Fruit fly (Drosophila melanogaster) whole organism, embryonic: ENCODE measurements around the gene CG15142.

Source experiments
- Abd-B ChIP-seq: fragments of 200-800 bp; sonication (Bioruptor generic); optimal IDR thresholded peaks from 2 replicates; lab custom pipeline; 2018; ENCODE audit warnings: missing biosample characterization, mild to moderate bottlenecking, missing genetic modification characterization, moderate library complexity
- BEAF-32 ChIP-seq: fragments of 200-800 bp; sonication (Bioruptor generic); optimal IDR thresholded peaks from 3 replicates; lab custom pipeline; 2017; ENCODE audit warnings: missing biosample characterization, missing genetic modification characterization, mild to moderate bottlenecking, moderate library complexity, missing genetic modification reagents
- Bdp1 ChIP-seq: fragments of 200-800 bp; sonication (Bioruptor generic); optimal IDR thresholded peaks from 3 replicates; lab custom pipeline; 2016; ENCODE audit warnings: missing biosample characterization, missing genetic modification characterization
- CG11696 ChIP-seq: fragments of 200-800 bp; sonication (Bioruptor generic); IDR thresholded peaks from 2 replicates; pipeline ENCODE4 v1.3.6; 2022; ENCODE audit warnings: missing biosample characterization, missing genetic modification characterization
- CG13894 ChIP-seq: fragments of 200-800 bp; sonication (Bioruptor generic); optimal IDR thresholded peaks from 3 replicates; lab custom pipeline; 2018; ENCODE audit warnings: missing biosample characterization, mild to moderate bottlenecking, missing genetic modification characterization, moderate library complexity
- CG1529 ChIP-seq: fragments of 200-800 bp; sonication (Bioruptor generic); optimal IDR thresholded peaks from 3 replicates; lab custom pipeline; 2018; ENCODE audit warnings: missing biosample characterization, missing genetic modification characterization
- CG1602 ChIP-seq: fragments of 200-800 bp; sonication (Bioruptor generic); optimal IDR thresholded peaks from 3 replicates; lab custom pipeline; 2016; ENCODE audit warnings: missing biosample characterization, missing genetic modification characterization
- CG17359 ChIP-seq: fragments of 200-800 bp; sonication (Bioruptor generic); optimal IDR thresholded peaks from 3 replicates; lab custom pipeline; 2018; ENCODE audit warnings: missing biosample characterization, mild to moderate bottlenecking, missing genetic modification characterization, moderate library complexity
- CG17361 ChIP-seq: fragments of 200-800 bp; sonication (Bioruptor generic); IDR thresholded peaks from 3 replicates; pipeline ENCODE4 v1.3.6; 2022; ENCODE audit warnings: missing biosample characterization, missing genetic modification characterization
- CG17612 ChIP-seq: fragments of 200-800 bp; sonication (Bioruptor generic); IDR thresholded peaks from 2 replicates; pipeline ENCODE4 v1.3.6; 2022; ENCODE audit warnings: missing biosample characterization, missing genetic modification characterization
- CG18011 ChIP-seq: fragments of 200-800 bp; sonication (Bioruptor generic); optimal IDR thresholded peaks from 2 replicates; lab custom pipeline; 2017; ENCODE audit warnings: missing biosample characterization, missing genetic modification characterization, mild to moderate bottlenecking, moderate library complexity, missing genotype
- CG18262 ChIP-seq: fragments of 200-800 bp; optimal IDR thresholded peaks from 3 replicates; lab custom pipeline; 2019; ENCODE audit warnings: missing biosample characterization, mild to moderate bottlenecking, missing genetic modification characterization, moderate library complexity
- CG2678 ChIP-seq: fragments of 200-800 bp; sonication (Bioruptor generic); optimal IDR thresholded peaks from 3 replicates; lab custom pipeline; 2019; ENCODE audit warnings: missing biosample characterization, mild to moderate bottlenecking, missing genetic modification characterization, moderate library complexity
- CG30403 ChIP-seq: fragments of 200-800 bp; sonication (Bioruptor generic); optimal IDR thresholded peaks from 3 replicates; lab custom pipeline; 2016; ENCODE audit warnings: missing biosample characterization, missing genetic modification characterization
- CG31224 ChIP-seq: fragments of 200-800 bp; sonication (Bioruptor generic); IDR thresholded peaks from 2 replicates; pipeline ENCODE4 v1.3.6; 2022; ENCODE audit warnings: missing biosample characterization, missing genetic modification characterization
- CG31365 ChIP-seq: fragments of 200-800 bp; sonication (Bioruptor generic); optimal IDR thresholded peaks from 2 replicates; lab custom pipeline; 2018; ENCODE audit warnings: missing biosample characterization, mild to moderate bottlenecking, missing genetic modification characterization
- CG32772 ChIP-seq: fragments of 200-800 bp; sonication (Bioruptor generic); IDR thresholded peaks from 2 replicates; pipeline ENCODE4 v1.3.6; 2022; ENCODE audit warnings: missing biosample characterization, missing genetic modification characterization
- CG3281 ChIP-seq: fragments of 200-800 bp; sonication (Bioruptor generic); optimal IDR thresholded peaks from 3 replicates; lab custom pipeline; 2017; ENCODE audit warnings: missing biosample characterization, mild to moderate bottlenecking, missing genetic modification characterization
- CG4424 ChIP-seq: fragments of 200-800 bp; sonication (Bioruptor generic); optimal IDR thresholded peaks from 3 replicates; lab custom pipeline; 2016; ENCODE audit warnings: missing biosample characterization, missing genetic modification characterization
- CG7271 ChIP-seq: fragments of 200-800 bp; sonication (Bioruptor generic); optimal IDR thresholded peaks from 2 replicates; lab custom pipeline; 2018; ENCODE audit warnings: missing biosample characterization, mild to moderate bottlenecking, missing genetic modification characterization, moderate library complexity
- CG9609 ChIP-seq: fragments of 200-800 bp; sonication (Bioruptor generic); optimal IDR thresholded peaks from 3 replicates; lab custom pipeline; 2016; ENCODE audit warnings: missing biosample characterization, missing genetic modification characterization
- CG9817 ChIP-seq: fragments of 200-800 bp; sonication (Bioruptor generic); optimal IDR thresholded peaks from 2 replicates; lab custom pipeline; 2018; ENCODE audit warnings: missing biosample characterization, mild to moderate bottlenecking, missing genetic modification characterization, moderate library complexity
- CoRest ChIP-seq: fragments of 200-800 bp; sonication (Bioruptor generic); optimal IDR thresholded peaks from 3 replicates; lab custom pipeline; 2018; ENCODE audit warnings: missing biosample characterization, mild to moderate bottlenecking, missing genetic modification characterization, moderate library complexity
- D19B ChIP-seq: fragments of 200-800 bp; sonication (Bioruptor generic); optimal IDR thresholded peaks from 2 replicates; lab custom pipeline; 2017; ENCODE audit warnings: missing biosample characterization, mild to moderate bottlenecking, missing genetic modification characterization
- Dfd ChIP-seq, 2 experiments: fragments of >200 bp; optimal IDR thresholded peaks; 2 replicates each; lab custom pipeline; 2017; ENCODE audit warnings: missing biosample characterization in 2 of 2, missing genetic modification characterization in 2 of 2
- Doc2 ChIP-seq: fragments of 200-800 bp; sonication (Bioruptor generic); IDR thresholded peaks from 2 replicates; pipeline ENCODE4 v1.3.6; 2022; ENCODE audit warnings: missing biosample characterization, missing genetic modification characterization
- Elba2 ChIP-seq: fragments of 200-800 bp; sonication (Bioruptor generic); optimal IDR thresholded peaks from 3 replicates; lab custom pipeline; 2016; ENCODE audit warnings: missing biosample characterization, missing genetic modification characterization
- Fer2 ChIP-seq: fragments of 200-800 bp; sonication (Bioruptor generic); optimal IDR thresholded peaks from 2 replicates; lab custom pipeline; 2018; ENCODE audit warnings: missing biosample characterization, mild to moderate bottlenecking, missing genetic modification characterization, moderate library complexity
- HHEX ChIP-seq: fragments of 200-800 bp; sonication (Bioruptor generic); optimal IDR thresholded peaks from 3 replicates; lab custom pipeline; 2017; ENCODE audit warnings: missing biosample characterization, mild to moderate bottlenecking, missing genetic modification characterization, missing genetic modification reagents
- Hmx ChIP-seq: fragments of 200-800 bp; sonication (Bioruptor generic); optimal IDR thresholded peaks from 2 replicates; lab custom pipeline; 2016; ENCODE audit warnings: missing biosample characterization, missing genetic modification characterization
- Hsf ChIP-seq: fragments of 200-800 bp; sonication (Bioruptor generic); optimal IDR thresholded peaks from 3 replicates; lab custom pipeline; 2016; ENCODE audit warnings: missing biosample characterization, missing genetic modification characterization
- MESR4 ChIP-seq: fragments of 200-800 bp; sonication (Bioruptor generic); optimal IDR thresholded peaks from 2 replicates; lab custom pipeline; 2018; ENCODE audit warnings: missing biosample characterization, mild to moderate bottlenecking, missing genetic modification characterization, moderate library complexity
- NC2α ChIP-seq: fragments of 200-800 bp; sonication (Bioruptor generic); optimal IDR thresholded peaks from 2 replicates; lab custom pipeline; 2016; ENCODE audit warnings: missing biosample characterization, missing genetic modification characterization
- NC2β ChIP-seq: fragments of 200-800 bp; sonication (Bioruptor generic); optimal IDR thresholded peaks from 2 replicates; lab custom pipeline; 2016; ENCODE audit warnings: missing biosample characterization, missing genetic modification characterization
- Optix ChIP-seq: fragments of 200-800 bp; sonication (Bioruptor generic); IDR thresholded peaks from 3 replicates; pipeline ENCODE4 v1.3.6; 2022; ENCODE audit warnings: missing biosample characterization, missing genetic modification characterization
- Sox102F ChIP-seq: fragments of 200-800 bp; sonication (Bioruptor generic); optimal IDR thresholded peaks from 2 replicates; lab custom pipeline; 2018; ENCODE audit warnings: missing biosample characterization, mild to moderate bottlenecking, missing genetic modification characterization, moderate library complexity
- ab ChIP-seq: fragments of 200-800 bp; sonication (Bioruptor generic); optimal IDR thresholded peaks from 2 replicates; lab custom pipeline; 2016; ENCODE audit warnings: missing biosample characterization, missing genetic modification characterization
- ato ChIP-seq: fragments of 200-800 bp; sonication (Bioruptor generic); IDR thresholded peaks from 2 replicates; pipeline ENCODE4 v1.3.6; 2022; ENCODE audit warnings: missing biosample characterization, missing genetic modification characterization; ENCODE audit not compliant: partially characterized antibody
- bbx ChIP-seq: fragments of 200-800 bp; sonication (Bioruptor generic); IDR thresholded peaks from 2 replicates; pipeline ENCODE4 v1.3.6; 2022; ENCODE audit warnings: missing biosample characterization, missing genetic modification characterization; ENCODE audit not compliant: partially characterized antibody
- btn ChIP-seq: fragments of 200-800 bp; sonication (Bioruptor generic); optimal IDR thresholded peaks from 2 replicates; lab custom pipeline; 2016; ENCODE audit warnings: missing biosample characterization, missing genetic modification characterization
- crol ChIP-seq: fragments of 200-800 bp; sonication (Bioruptor generic); IDR thresholded peaks from 2 replicates; pipeline ENCODE4 v1.3.6; 2022; ENCODE audit warnings: missing biosample characterization, missing genetic modification characterization
- eyg ChIP-seq: fragments of 200-800 bp; sonication (Bioruptor generic); optimal IDR thresholded peaks from 3 replicates; lab custom pipeline; 2016; ENCODE audit warnings: missing biosample characterization, missing genetic modification characterization
- fd96Cb ChIP-seq: fragments of 200-800 bp; sonication (Bioruptor generic); optimal IDR thresholded peaks from 2 replicates; lab custom pipeline; 2018; ENCODE audit warnings: missing biosample characterization, mild to moderate bottlenecking, missing genetic modification characterization, moderate library complexity
- lab ChIP-seq: fragments of 200-800 bp; sonication (Bioruptor generic); optimal IDR thresholded peaks from 3 replicates; lab custom pipeline; 2017; ENCODE audit warnings: missing biosample characterization, missing genetic modification characterization, mild to moderate bottlenecking, moderate library complexity, missing genetic modification reagents
- pros ChIP-seq: fragments of 200-800 bp; sonication (Bioruptor generic); optimal IDR thresholded peaks from 3 replicates; lab custom pipeline; 2019; ENCODE audit warnings: missing biosample characterization, mild to moderate bottlenecking, missing genetic modification characterization, moderate library complexity
- sima ChIP-seq: fragments of 200-800 bp; sonication (Bioruptor generic); optimal IDR thresholded peaks from 2 replicates; lab custom pipeline; 2016; ENCODE audit warnings: missing biosample characterization, missing genetic modification characterization
- slbo ChIP-seq: fragments of 200-800 bp; sonication (Bioruptor generic); IDR thresholded peaks from 2 replicates; pipeline ENCODE4 v1.3.6; 2022; ENCODE audit warnings: missing biosample characterization, missing genetic modification characterization
- sna ChIP-seq: fragments of 200-800 bp; sonication (Bioruptor generic); IDR thresholded peaks from 2 replicates; pipeline ENCODE4 v1.3.6; 2022; ENCODE audit warnings: missing biosample characterization, missing genetic modification characterization; ENCODE audit not compliant: partially characterized antibody
- tx ChIP-seq: fragments of 200-800 bp; sonication (Bioruptor generic); optimal IDR thresholded peaks from 2 replicates; lab custom pipeline; 2016; ENCODE audit warnings: missing biosample characterization, missing genetic modification characterization
- vvl ChIP-seq: fragments of 200-800 bp; sonication (Bioruptor generic); IDR thresholded peaks from 2 replicates; pipeline ENCODE4 v1.3.6; 2022; ENCODE audit warnings: missing biosample characterization, missing genetic modification characterization
- wor ChIP-seq: fragments of 200-800 bp; sonication (Bioruptor generic); IDR thresholded peaks from 2 replicates; pipeline ENCODE4 v1.3.6; 2022; ENCODE audit warnings: missing biosample characterization, missing genetic modification characterization

The CG15142 gene

DNA sequence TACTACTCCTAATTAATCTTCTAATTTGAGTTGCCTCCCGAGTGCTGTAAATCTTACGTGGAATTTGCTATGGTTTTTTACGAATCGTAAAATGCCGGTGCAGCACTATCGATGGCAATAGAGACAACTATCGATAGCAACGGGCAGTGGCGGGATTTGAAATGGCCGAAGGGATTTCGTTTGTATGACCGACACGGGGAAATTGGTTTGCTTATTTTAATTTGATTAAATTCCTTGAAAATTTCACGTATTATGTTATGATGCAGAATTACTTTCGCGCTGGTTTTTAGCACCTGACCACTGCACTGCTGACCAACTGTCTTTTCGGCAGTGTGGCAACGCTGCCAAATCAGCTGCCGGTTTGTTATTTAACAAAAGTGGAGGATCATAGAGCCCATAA, 14.4 kb downstream of the CG15142 start, which contains the start of the genes GCS2beta and CG5131 (continued):
- TF ChIP-seq Optix (GFP tag; lab: Robert Waterston, UW) (peak; percentile 94), CG2678 (tag; lab: Kevin White, UChicago) (peak; percentile 88), bbx (GFP tag; lab: Robert Waterston, UW) (peak; percentile 77), ab (GFP tag; lab: Kevin White, UChicago) (peak; percentile 94), fd96Cb (tag; lab: Kevin White, UChicago) (peak; percentile 86), crol (peak; percentile 41; the same call in 1 of the 2 replicates), CG17361 (peak; percentile 90), HHEX (GFP tag; lab: Kevin White, UChicago) (peak; percentile 87), NC2α (GFP tag; lab: Kevin White, UChicago) (peak; percentile 88), CG3281 (GFP tag; lab: Kevin White, UChicago) (peak; percentile 89), CG7271 (tag; lab: Kevin White, UChicago) (peak; percentile 31), CG18011 (GFP tag; lab: Kevin White, UChicago) (peak; percentile 88), ato (GFP tag; lab: Robert Waterston, UW) (peak; percentile 75), Hmx (GFP tag; lab: Kevin White, UChicago) (peak; percentile 86), CG17612 (GFP tag; lab: Robert Waterston, UW) (peak; percentile 88), Abd-B (GFP tag; lab: Kevin White, UChicago) (peak; percentile 98), CG17359 (tag; lab: Kevin White, UChicago) (peak; percentile 88), CG1602 (GFP tag; lab: Kevin White, UChicago) (peak; percentile 92), CG30403 (peak; percentile 96), D19B (GFP tag; lab: Kevin White, UChicago) (peak; percentile 81), sima (GFP tag; lab: Kevin White, UChicago) (peak; percentile 71), CG9817 (tag; lab: Kevin White, UChicago) (peak; percentile 96), NC2β (GFP tag; lab: Kevin White, UChicago) (peak; percentile 90), MESR4 (GFP tag; lab: Kevin White, UChicago) (peak; percentile 60), CG18262 (tag; lab: Kevin White, UChicago) (peak; percentile 81), Fer2 (tag; lab: Kevin White, UChicago) (peak; percentile 85), Dfd (GFP tag; optimal IDR thresholded peaks at IDR 0.05; lab: Kevin White, UChicago) (no peak), BEAF-32 (peak; percentile 95), Hsf (GFP tag; lab: Kevin White, UChicago) (peak; percentile 96), slbo (GFP tag; lab: Robert Waterston, UW) (peak; percentile 98), CG32772 (GFP tag; lab: Robert Waterston, UW) (peak; percentile 95), Doc2 (peak; percentile 87), eyg (GFP tag; lab: Kevin White, UChicago) (peak; percentile 92), CG11696 (GFP tag; lab: Robert Waterston, UW) (peak; percentile 69), Bdp1 (GFP tag; lab: Kevin White, UChicago) (peak; percentile 90), CG9609 (GFP tag; lab: Kevin White, UChicago) (peak; percentile 97), tx (GFP tag; lab: Kevin White, UChicago) (peak; percentile 96), CG31365 (tag; lab: Kevin White, UChicago) (peak; percentile 53), sna (GFP tag; lab: Robert Waterston, UW) (peak; percentile 92), CG1529 (GFP tag; lab: Kevin White, UChicago) (peak; percentile 77), lab (peak; percentile 95), vvl (GFP tag; lab: Robert Waterston, UW) (peak; percentile 95), CG4424 (GFP tag; lab: Kevin White, UChicago) (peak; percentile 92), btn (GFP tag; lab: Kevin White, UChicago) (peak; percentile 62), CG31224 (GFP tag; lab: Robert Waterston, UW) (peak; percentile 87), CG13894 (tag; lab: Kevin White, UChicago) (no peak), Sox102F (GFP tag; lab: Kevin White, UChicago) (peak; percentile 93), pros (no peak), Elba2 (peak; percentile 72), CoRest (tag; lab: Kevin White, UChicago) (peak; percentile 93), wor (GFP tag; lab: Robert Waterston, UW) (peak; percentile 85)
